Fruit fly (Drosophila melanogaster) whole organism, embryonic: ENCODE data around the gene p115.

Experiments used
- Abd-B ChIP-seq: fragments of 200-800 bp; sonication (Bioruptor generic); optimal IDR thresholded peaks from 2 replicates; lab custom pipeline; 2018; ENCODE audit warnings: missing biosample characterization, mild to moderate bottlenecking, missing genetic modification characterization, moderate library complexity
- Awh ChIP-seq: fragments of 200-800 bp; sonication (Bioruptor generic); IDR thresholded peaks from 2 replicates; pipeline ENCODE4, ENCODE4 v1.3.6; 2022; ENCODE audit warnings: missing biosample characterization, missing genetic modification characterization
- B-H1 ChIP-seq: fragments of 200-800 bp; sonication (Bioruptor generic); IDR thresholded peaks from 3 replicates; pipeline ENCODE4 v1.3.6; 2022; ENCODE audit warnings: missing biosample characterization, missing genetic modification characterization
- Bgb ChIP-seq: fragments of 200-800 bp; sonication (Bioruptor generic); IDR thresholded peaks from 2 replicates; pipeline ENCODE4 v1.3.6; 2022; ENCODE audit warnings: missing biosample characterization, missing genetic modification characterization; ENCODE audit not compliant: partially characterized antibody
- C15 ChIP-seq: fragments of 200-800 bp; sonication (Bioruptor generic); IDR thresholded peaks from 3 replicates; pipeline ENCODE4 v1.3.6; 2022; ENCODE audit warnings: missing biosample characterization, missing genetic modification characterization
- CG10209 ChIP-seq: fragments of 200-800 bp; sonication (Bioruptor generic); optimal IDR thresholded peaks from 3 replicates; lab custom pipeline; 2017; ENCODE audit warnings: missing biosample characterization, mild to moderate bottlenecking, missing genetic modification characterization, missing genetic modification reagents
- CG10979 ChIP-seq: fragments of 200-800 bp; sonication (Bioruptor generic); optimal IDR thresholded peaks from 2 replicates; lab custom pipeline; 2018; ENCODE audit warnings: missing biosample characterization, mild to moderate bottlenecking, missing genetic modification characterization, moderate library complexity
- CG11093 ChIP-seq: fragments of 200-800 bp; sonication (Bioruptor generic); IDR thresholded peaks from 3 replicates; pipeline ENCODE4 v1.3.6; 2022; ENCODE audit warnings: missing biosample characterization, missing genetic modification characterization
- CG11560 ChIP-seq: fragments of 200-800 bp; sonication (Bioruptor generic); IDR thresholded peaks from 3 replicates; pipeline ENCODE4 v1.3.6; 2022; ENCODE audit warnings: missing biosample characterization, missing genetic modification characterization
- CG11695 ChIP-seq: fragments of 200-800 bp; sonication (Bioruptor generic); IDR thresholded peaks from 3 replicates; pipeline ENCODE4 v1.3.6; 2022; ENCODE audit warnings: missing biosample characterization, missing genetic modification characterization
- CG15011 ChIP-seq: fragments of 200-800 bp; sonication (Bioruptor generic); optimal IDR thresholded peaks from 3 replicates; lab custom pipeline; 2018; ENCODE audit warnings: missing biosample characterization, mild to moderate bottlenecking, missing genetic modification characterization
- CG16863 ChIP-seq: fragments of 200-800 bp; sonication (Bioruptor generic); optimal IDR thresholded peaks from 3 replicates; lab custom pipeline; 2016; ENCODE audit warnings: missing biosample characterization, missing genetic modification characterization
- CG3163 ChIP-seq: fragments of 200-800 bp; sonication (Bioruptor generic); optimal IDR thresholded peaks from 3 replicates; lab custom pipeline; 2016; ENCODE audit warnings: missing biosample characterization, missing genetic modification characterization
- CG3847 ChIP-seq: fragments of 200-800 bp; sonication (Bioruptor generic); IDR thresholded peaks from 2 replicates; pipeline ENCODE4 v1.3.6; 2022; ENCODE audit warnings: missing biosample characterization, missing genetic modification characterization
- CG5180 ChIP-seq: fragments of 200-800 bp; sonication (Bioruptor generic); optimal IDR thresholded peaks from 3 replicates; lab custom pipeline; 2017; ENCODE audit warnings: missing biosample characterization, missing genetic modification characterization, mild to moderate bottlenecking, moderate library complexity, missing genetic modification reagents
- CG6272 ChIP-seq: fragments of 200-800 bp; sonication (Bioruptor generic); IDR thresholded peaks from 2 replicates; pipeline ENCODE4 v1.3.6; 2022; ENCODE audit warnings: missing biosample characterization, missing genetic modification characterization
- CG7556 ChIP-seq: fragments of 200-800 bp; sonication (Bioruptor generic); optimal IDR thresholded peaks from 2 replicates; lab custom pipeline; 2017; ENCODE audit warnings: missing biosample characterization, mild to moderate bottlenecking, missing genetic modification characterization
- CG8924 ChIP-seq: fragments of 200-800 bp; optimal IDR thresholded peaks from 3 replicates; lab custom pipeline; 2019; ENCODE audit warnings: missing biosample characterization, mild to moderate bottlenecking, missing genetic modification characterization, moderate library complexity
- Camta ChIP-seq: fragments of 200-800 bp; sonication (Bioruptor generic); optimal IDR thresholded peaks from 2 replicates; lab custom pipeline; 2016; ENCODE audit warnings: missing biosample characterization, missing genetic modification characterization
- Doc2 ChIP-seq: fragments of 200-800 bp; sonication (Bioruptor generic); IDR thresholded peaks from 2 replicates; pipeline ENCODE4 v1.3.6; 2022; ENCODE audit warnings: missing biosample characterization, missing genetic modification characterization
- Dref ChIP-seq: fragments of 200-800 bp; sonication (Bioruptor generic); IDR thresholded peaks from 2 replicates; pipeline ENCODE4 v1.3.6; 2022; ENCODE audit warnings: missing biosample characterization, missing genetic modification characterization
- E2f1 ChIP-seq: fragments of 200-800 bp; sonication (Bioruptor generic); IDR thresholded peaks from 2 replicates; pipeline ENCODE4 v1.3.6; 2022; ENCODE audit warnings: missing biosample characterization, missing genetic modification characterization
- Elba2 ChIP-seq: fragments of 200-800 bp; sonication (Bioruptor generic); optimal IDR thresholded peaks from 3 replicates; lab custom pipeline; 2016; ENCODE audit warnings: missing biosample characterization, missing genetic modification characterization
- Hmr ChIP-seq: fragments of 200-800 bp; sonication (Bioruptor generic); optimal IDR thresholded peaks from 3 replicates; lab custom pipeline; 2017; ENCODE audit warnings: mild to moderate bottlenecking, missing biosample characterization, missing genetic modification reagents, missing genetic modification characterization
- Lpt ChIP-seq: fragments of >200 bp; optimal IDR thresholded peaks from 2 replicates; lab custom pipeline; 2018; ENCODE audit warnings: missing biosample characterization, missing genetic modification characterization
- Optix ChIP-seq: fragments of 200-800 bp; sonication (Bioruptor generic); IDR thresholded peaks from 3 replicates; pipeline ENCODE4 v1.3.6; 2022; ENCODE audit warnings: missing biosample characterization, missing genetic modification characterization
- Ssrp ChIP-seq: fragments of 200-800 bp; sonication (Bioruptor generic); optimal IDR thresholded peaks from 2 replicates; lab custom pipeline; 2018; ENCODE audit warnings: missing biosample characterization, mild to moderate bottlenecking, missing genetic modification characterization, moderate library complexity
- Stat92E ChIP-seq, 3 experiments: fragments of >200 bp in 2 of 3; fragments of 200-800 bp in 1 of 3; sonication (Bioruptor generic) in 1 of 3; optimal IDR thresholded peaks; 2 replicates each; lab custom pipeline; 2017 to 2019; ENCODE audit warnings: missing biosample characterization in 3 of 3, missing genetic modification characterization in 3 of 3, mild to moderate bottlenecking in 1 of 3, moderate library complexity in 1 of 3
- amos ChIP-seq: fragments of 200-800 bp; sonication (Bioruptor generic); IDR thresholded peaks from 2 replicates; pipeline ENCODE4 v1.3.6; 2022; ENCODE audit warnings: missing biosample characterization, missing genetic modification characterization; ENCODE audit not compliant: partially characterized antibody
- ap ChIP-seq: fragments of 200-800 bp; sonication (Bioruptor generic); IDR thresholded peaks from 2 replicates; pipeline ENCODE4 v1.3.6; 2022; ENCODE audit warnings: missing biosample characterization, missing genetic modification characterization
- crc ChIP-seq: fragments of 200-800 bp; sonication (Bioruptor generic); optimal IDR thresholded peaks from 2 replicates; lab custom pipeline; 2016; ENCODE audit warnings: missing biosample characterization, missing genetic modification characterization
- disco-r ChIP-seq: fragments of 200-800 bp; sonication (Bioruptor generic); optimal IDR thresholded peaks from 2 replicates; lab custom pipeline; 2016; ENCODE audit warnings: missing biosample characterization, missing genetic modification characterization
- ems ChIP-seq: fragments of 200-800 bp; sonication (Bioruptor generic); optimal IDR thresholded peaks from 3 replicates; lab custom pipeline; 2016; ENCODE audit warnings: missing biosample characterization, missing genetic modification characterization
- kah ChIP-seq: fragments of 200-800 bp; sonication (Bioruptor generic); optimal IDR thresholded peaks from 2 replicates; lab custom pipeline; 2018; ENCODE audit warnings: missing biosample characterization, mild to moderate bottlenecking, missing genetic modification characterization
- kay ChIP-seq: fragments of 200-800 bp; sonication (Bioruptor generic); optimal IDR thresholded peaks from 2 replicates; lab custom pipeline; 2016; ENCODE audit warnings: missing biosample characterization, missing genetic modification characterization
- lab ChIP-seq: fragments of 200-800 bp; sonication (Bioruptor generic); optimal IDR thresholded peaks from 3 replicates; lab custom pipeline; 2017; ENCODE audit warnings: missing biosample characterization, missing genetic modification characterization, mild to moderate bottlenecking, moderate library complexity, missing genetic modification reagents
- maf-S ChIP-seq: fragments of 200-800 bp; sonication (Bioruptor generic); optimal IDR thresholded peaks from 2 replicates; lab custom pipeline; 2016; ENCODE audit warnings: missing biosample characterization, missing genetic modification characterization
- nerfin-2 ChIP-seq: fragments of 200-800 bp; sonication (Bioruptor generic); IDR thresholded peaks from 2 replicates; pipeline ENCODE4 v1.3.6; 2022; ENCODE audit warnings: missing biosample characterization, missing genetic modification characterization; ENCODE audit not compliant: partially characterized antibody
- onecut ChIP-seq: fragments of 200-800 bp; sonication (Bioruptor generic); IDR thresholded peaks from 2 replicates; pipeline ENCODE4 v1.3.6; 2022; ENCODE audit warnings: missing biosample characterization, missing genetic modification characterization
- pfk ChIP-seq: fragments of 200-800 bp; sonication (Bioruptor generic); optimal IDR thresholded peaks from 2 replicates; lab custom pipeline; 2018; ENCODE audit warnings: missing biosample characterization, mild to moderate bottlenecking, missing genetic modification characterization, moderate library complexity
- pnt ChIP-seq: fragments of 200-800 bp; sonication (Bioruptor generic); optimal IDR thresholded peaks from 3 replicates; lab custom pipeline; 2016; ENCODE audit warnings: missing biosample characterization, missing genetic modification characterization
- rib ChIP-seq: fragments of 200-800 bp; sonication (Bioruptor generic); IDR thresholded peaks from 2 replicates; pipeline ENCODE4 v1.3.6; 2022; ENCODE audit warnings: missing biosample characterization, missing genetic modification characterization
- run ChIP-seq: fragments of 200-800 bp; sonication (Bioruptor generic); optimal IDR thresholded peaks from 3 replicates; lab custom pipeline; 2018; ENCODE audit warnings: missing biosample characterization, mild to moderate bottlenecking, missing genetic modification characterization
- sens-2 ChIP-seq: fragments of 200-800 bp; sonication (Bioruptor generic); IDR thresholded peaks from 2 replicates; pipeline ENCODE4 v1.3.6; 2022; ENCODE audit warnings: missing biosample characterization, missing genetic modification characterization
- sim ChIP-seq: fragments of 200-800 bp; sonication (Bioruptor generic); IDR thresholded peaks from 2 replicates; pipeline ENCODE4 v1.3.6; 2022; ENCODE audit warnings: missing biosample characterization, missing genetic modification characterization
- sisA ChIP-seq: fragments of 200-800 bp; sonication (Bioruptor generic); IDR thresholded peaks from 2 replicates; pipeline ENCODE4 v1.3.6; 2022; ENCODE audit warnings: missing biosample characterization, missing genetic modification characterization
- sug ChIP-seq: fragments of 200-800 bp; optimal IDR thresholded peaks from 2 replicates; lab custom pipeline; 2019; ENCODE audit warnings: missing biosample characterization, mild to moderate bottlenecking, missing genetic modification characterization, moderate library complexity
- unpg ChIP-seq: fragments of 200-800 bp; sonication (Bioruptor generic); optimal IDR thresholded peaks from 3 replicates; lab custom pipeline; 2018; ENCODE audit warnings: missing biosample characterization, mild to moderate bottlenecking, missing genetic modification characterization, moderate library complexity

Gene p115

DNA sequence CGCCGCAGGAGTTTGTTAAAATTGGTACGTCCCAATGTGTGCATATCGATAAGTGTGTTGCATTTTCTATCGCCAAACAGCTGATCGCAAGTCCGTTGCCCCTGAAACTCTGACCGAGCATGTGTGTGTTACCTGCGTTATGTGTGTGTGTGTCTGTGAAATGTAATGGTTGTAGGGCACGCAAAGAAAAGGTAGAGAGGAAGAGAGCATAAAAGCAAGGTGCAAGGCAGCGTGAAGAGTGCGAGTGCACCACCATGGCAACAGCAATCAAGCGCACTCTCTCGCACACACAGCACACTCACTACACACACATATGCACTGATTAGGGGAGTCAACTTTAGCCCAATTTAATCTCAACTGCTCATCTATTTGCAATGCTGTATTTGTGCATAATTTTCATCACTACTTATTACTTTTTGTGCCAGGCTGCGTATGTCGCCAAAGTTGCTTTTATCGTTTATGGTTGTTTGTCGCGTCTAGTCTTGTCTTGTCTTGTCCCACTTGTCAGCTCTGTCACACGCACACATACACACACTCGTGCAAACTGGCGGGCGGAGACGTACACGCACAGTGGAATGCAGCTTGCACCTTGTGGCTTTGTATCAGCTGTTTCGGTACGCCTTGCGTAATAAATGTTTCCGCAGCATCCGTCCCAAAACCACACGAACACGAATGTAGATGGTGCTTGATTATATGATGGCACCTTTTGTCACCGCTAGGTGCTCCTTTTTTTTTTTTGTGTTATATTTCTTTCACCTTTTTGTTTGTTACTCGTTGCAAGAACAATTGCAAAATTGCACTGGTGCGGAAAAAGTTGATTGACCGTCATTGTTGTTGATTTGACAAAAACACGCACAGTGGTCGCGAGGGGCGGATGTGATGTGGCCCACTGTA lies 44.0 kb downstream of the p115 start (continued):
- TF ChIP-seq Camta (GFP tag; lab: Kevin White, UChicago) (peak; percentile 89), CG10979 (peak; percentile 90), kay (GFP tag; lab: Kevin White, UChicago) (peak; percentile 33), CG11560 (peak; percentile 42; the same call in 2 of the 3 replicates), kah (GFP tag; lab: Kevin White, UChicago) (peak; percentile 65), Lpt (GFP tag; lab: Kevin White, UChicago) (no peak), CG8924 (peak; percentile 77), amos (GFP tag; lab: Robert Waterston, UW) (no peak), Elba2 (GFP tag; lab: Kevin White, UChicago) (no peak), pnt (GFP tag; lab: Kevin White, UChicago) (peak; percentile 86), run (peak; percentile 66), ap (GFP tag; lab: Robert Waterston, UW) (peak; percentile 47; the same call in 1 of the 2 replicates), pfk (GFP tag; lab: Kevin White, UChicago) (no peak), Abd-B (GFP tag; lab: Kevin White, UChicago) (peak; percentile 78), CG16863 (peak; percentile 89), maf-S (GFP tag; lab: Kevin White, UChicago) (peak; percentile 57), Stat92E (GFP tag; optimal IDR thresholded peaks at IDR 0.05; lab: Kevin White, UChicago) (peak in 1 of 3 experiments; percentile 4), E2f1 (GFP tag; lab: Robert Waterston, UW) (peak; percentile 58), sens-2 (GFP tag; lab: Robert Waterston, UW) (peak; percentile 56), Bgb (GFP tag; lab: Robert Waterston, UW) (no peak; the same call in 1 of the 2 replicates), Ssrp (peak; percentile 88), unpg (GFP tag; lab: Kevin White, UChicago) (peak; percentile 71), CG3847 (GFP tag; lab: Robert Waterston, UW) (peak; percentile 38; the same call in 1 of the 2 replicates), Hmr (GFP tag; lab: Kevin White, UChicago) (peak; percentile 58), CG15011 (peak; percentile 47), CG3163 (peak; percentile 48), sisA (GFP tag; lab: Robert Waterston, UW) (peak; percentile 77), CG5180 (peak; percentile 77), B-H1 (peak; percentile 54; the same call in 2 of the 3 replicates), sim (GFP tag; lab: Robert Waterston, UW) (no peak), rib (GFP tag; lab: Robert Waterston, UW) (no peak), onecut (GFP tag; lab: Robert Waterston, UW) (peak; percentile 71), CG10209 (peak; percentile 82), Optix (GFP tag; lab: Robert Waterston, UW) (peak; percentile 82), ems (GFP tag; lab: Kevin White, UChicago) (peak; percentile 74), CG7556 (GFP tag; lab: Kevin White, UChicago) (peak; percentile 89), crc (GFP tag; lab: Kevin White, UChicago) (peak; percentile 57), Awh (GFP tag; lab: Robert Waterston, UW) (peak; percentile 70; the same call in 1 of the 2 replicates), CG6272 (GFP tag; lab: Robert Waterston, UW) (peak; percentile 47; the same call in 1 of the 2 replicates), sug (tag; lab: Kevin White, UChicago) (peak; percentile 42), lab (GFP tag; lab: Kevin White, UChicago) (peak; percentile 65), Dref (GFP tag; lab: Robert Waterston, UW) (peak; percentile 14; the same call in 1 of the 2 replicates), nerfin-2 (GFP tag; lab: Robert Waterston, UW) (no peak), CG11695 (GFP tag; lab: Robert Waterston, UW) (peak; percentile 78), C15 (GFP tag; lab: Robert Waterston, UW) (no peak; the same call in 2 of the 3 replicates), Doc2 (no peak), disco-r (GFP tag; lab: Kevin White, UChicago) (peak; percentile 60), CG11093 (GFP tag; lab: Robert Waterston, UW) (peak; percentile 84)
